Worm (Caenorhabditis elegans): Measurements from ENCODE around the gene ZK809.1.

The ZK809.1 gene

ce11 chrIV:11593415-11594190, 48.3 kb upstream of the ZK809.1 start, which contains the start of gene F40F11.3 (continued):
- TF ChIP-seq tlp-1 (tag; optimal IDR thresholded peaks at IDR 0.05) (no peak), ama-1 (optimal IDR thresholded peaks at IDR 0.05) (peak; percentile 83), Y116A8C.19 (tag; optimal IDR thresholded peaks at IDR 0.05; ENCODE audit: borderline replicate concordance) (no peak), C16A3.4 (tag; optimal IDR thresholded peaks at IDR 0.05) (peak; percentile 89), elt-3 (tag; optimal IDR thresholded peaks at IDR 0.05) (peak in 3 of 6 experiments; percentile 44 to 81 (median 79)), sox-4 (tag; optimal IDR thresholded peaks at IDR 0.05) (peak; percentile 66), F16B12.6 (tag; optimal IDR thresholded peaks at IDR 0.05) (no peak)

- TF ChIP-seq xbp-1 (tag; optimal IDR thresholded peaks at IDR 0.05): peak; percentile 6
- peak; percentile 72 for TF ChIP-seq nhr-47 (tag; optimal IDR thresholded peaks at IDR 0.05)
- no peak for TF ChIP-seq sup-37 (GFP tag; optimal IDR thresholded peaks at IDR 0.05)
- TF ChIP-seq dsc-1 (tag; optimal IDR thresholded peaks at IDR 0.05): peak; percentile 29
- peak; percentile 44 for TF ChIP-seq unc-86 (tag; optimal IDR thresholded peaks at IDR 0.05)
- TF ChIP-seq lin-15B (tag; optimal IDR thresholded peaks at IDR 0.05): no peak
- peak in 1 of 2 experiments; percentile 14 for TF ChIP-seq ztf-11 (tag; optimal IDR thresholded peaks at IDR 0.05)
- peak; percentile 39 for TF ChIP-seq rnt-1 (tag; optimal IDR thresholded peaks at IDR 0.05)
- no peak for TF ChIP-seq pqm-1 (tag; optimal IDR thresholded peaks at IDR 0.05)
- TF ChIP-seq nhr-84 (tag; optimal IDR thresholded peaks at IDR 0.05): no peak
- TF ChIP-seq alr-1 (tag; optimal IDR thresholded peaks at IDR 0.05; ENCODE audit: borderline replicate concordance): no peak
- TF ChIP-seq skn-1 (tag; optimal IDR thresholded peaks at IDR 0.05): peak; percentile 13
- TF ChIP-seq nhr-19 (GFP tag; conservative IDR thresholded peaks at IDR 0.05): peak; percentile 18; the same call in 1 of the 2 replicates
- TF ChIP-seq lir-3 (tag; optimal IDR thresholded peaks at IDR 0.05; ENCODE audit: poor library complexity): peak; percentile 51
- TF ChIP-seq sox-4 (tag; optimal IDR thresholded peaks at IDR 0.05): peak; percentile 2
- TF ChIP-seq C34B4.2 (tag; optimal IDR thresholded peaks at IDR 0.05): no peak
- no peak for TF ChIP-seq jun-1 (tag; optimal IDR thresholded peaks at IDR 0.05)
- peak; percentile 39 for TF ChIP-seq swsn-7 (tag; optimal IDR thresholded peaks at IDR 0.05)
- TF ChIP-seq unc-98 (GFP tag; IDR thresholded peaks at IDR 0.05): no peak
- peak; percentile 48 for TF ChIP-seq efl-3 (GFP tag; optimal IDR thresholded peaks at IDR 0.05)
- TF ChIP-seq lin-14 (GFP tag; optimal IDR thresholded peaks at IDR 0.05): peak; percentile 75
- no peak for TF ChIP-seq ces-1 (GFP tag; optimal IDR thresholded peaks at IDR 0.05)
- TF ChIP-seq aly-2 (tag; optimal IDR thresholded peaks at IDR 0.05): peak; percentile 19
- peak; percentile 46 for TF ChIP-seq mep-1 (tag; optimal IDR thresholded peaks at IDR 0.05)
- peak; percentile 70 for TF ChIP-seq nhr-20 (tag; optimal IDR thresholded peaks at IDR 0.05)
- peak in 1 of 2 experiments; percentile 24 for TF ChIP-seq efl-1 (optimal IDR thresholded peaks at IDR 0.05)
- no peak for TF ChIP-seq efl-1 (GFP tag; optimal IDR thresholded peaks at IDR 0.05 in 1 of 2)
- TF ChIP-seq fkh-10 (GFP tag; optimal IDR thresholded peaks at IDR 0.05): peak; percentile 51
- peak; percentile 25 for TF ChIP-seq elt-2 (tag; optimal IDR thresholded peaks at IDR 0.05)
- no peak for TF ChIP-seq hlh-17 (GFP tag; optimal IDR thresholded peaks at IDR 0.05; ENCODE audit: borderline replicate concordance)
- peak in 1 of 2 experiments; percentile 43 for TF ChIP-seq mdl-1 (tag; optimal IDR thresholded peaks at IDR 0.05)
- 0 out of 2 replicates have a peak, but pooled peaks have one; percentile 1 for TF ChIP-seq isw-1 (GFP tag; IDR thresholded peaks at IDR 0.05)
- peak; percentile 28 for TF ChIP-seq nhr-77 (tag; optimal IDR thresholded peaks at IDR 0.05)
- TF ChIP-seq blmp-1 (tag; optimal IDR thresholded peaks at IDR 0.05): peak; percentile 32
- TF ChIP-seq C04F5.9 (tag; optimal IDR thresholded peaks at IDR 0.05): peak; percentile 32
- peak in 1 of 3 experiments; percentile 15 for TF ChIP-seq dpl-1 (GFP tag; optimal IDR thresholded peaks at IDR 0.05)
- 0 out of 2 replicates have a peak, but pooled peaks have one; percentile 11 for TF ChIP-seq mab-9 (GFP tag; IDR thresholded peaks at IDR 0.05)
- TF ChIP-seq nhr-71 (tag; optimal IDR thresholded peaks at IDR 0.05): peak; percentile 70
- peak; percentile 62 for TF ChIP-seq fkh-8 (tag; optimal IDR thresholded peaks at IDR 0.05)
- no peak for TF ChIP-seq elt-3 (tag; optimal IDR thresholded peaks at IDR 0.05)
- no peak for TF ChIP-seq mef-2 (tag; optimal IDR thresholded peaks at IDR 0.05)
- peak; percentile 93 for TF ChIP-seq ama-1 (optimal IDR thresholded peaks at IDR 0.05)
- peak; percentile 34 to 42 for TF ChIP-seq lsy-2 (tag; optimal IDR thresholded peaks at IDR 0.05)
- no peak for TF ChIP-seq hlh-4 (tag; optimal IDR thresholded peaks at IDR 0.05)
- peak; percentile 65 for TF ChIP-seq nhr-85 (tag)
Measured at ce11 chrIV:11594191-11594673, 47.7 kb upstream of the ZK809.1 start, which contains the start of gene mig-38. Gene mig-38, plus strand, starts transcription at chrIV:11594244.

Measured in whole organism, L1 larva.